Worm (Caenorhabditis elegans) whole organism, L2 larva: ENCODE results near the gene ZK353.2.

Experiments used
- C34F6.9 ChIP-seq: fragments of 150-350 bp; optimal IDR thresholded peaks from 2 replicates; lab custom pipeline; 2014; ENCODE audit warnings: missing biosample characterization, missing genetic modification characterization
- F13H6.1 ChIP-seq: sonication (generic microtip); optimal IDR thresholded peaks from 2 replicates; lab custom pipeline; 2016; ENCODE audit warnings: missing genetic modification characterization, missing compliant biosample characterization
- R02D3.7 ChIP-seq: fragments of 150-350 bp; optimal IDR thresholded peaks from 2 replicates; lab custom pipeline; 2014; ENCODE audit warnings: missing biosample characterization, missing genetic modification characterization
- ZK546.5 ChIP-seq: sonication (generic microtip); optimal IDR thresholded peaks from 2 replicates; lab custom pipeline; 2017; ENCODE audit warnings: missing biosample characterization, missing genetic modification characterization
- aly-2 ChIP-seq: fragments of 150-350 bp; optimal IDR thresholded peaks from 2 replicates; lab custom pipeline; 2014; ENCODE audit warnings: missing biosample characterization, missing genetic modification characterization
- blmp-1 ChIP-seq: sonication (generic microtip); optimal IDR thresholded peaks from 2 replicates; lab custom pipeline; 2017; ENCODE audit warnings: missing genetic modification characterization, mild to moderate bottlenecking, missing compliant biosample characterization, antibody characterized with exemption, moderate library complexity; ENCODE audit not compliant: insufficient read depth
- ceh-16 ChIP-seq: fragments of 150-350 bp; optimal IDR thresholded peaks from 2 replicates; lab custom pipeline; 2014; ENCODE audit warnings: missing biosample characterization, missing genetic modification characterization
- ceh-82 ChIP-seq: fragments of 150-350 bp; optimal IDR thresholded peaks from 2 replicates; lab custom pipeline; 2014; ENCODE audit warnings: missing biosample characterization, missing genetic modification characterization
- dmd-4 ChIP-seq: sonication (generic microtip); optimal IDR thresholded peaks from 2 replicates; lab custom pipeline; 2017; ENCODE audit warnings: missing biosample characterization, missing genetic modification characterization
- egl-27 ChIP-seq: sonication (generic microtip); optimal IDR thresholded peaks from 3 replicates; lab custom pipeline; 2017; ENCODE audit warnings: missing biosample characterization, missing genetic modification reagents, missing genetic modification characterization
- elt-1 ChIP-seq: fragments of 150-350 bp; optimal IDR thresholded peaks from 2 replicates; lab custom pipeline; 2014; ENCODE audit warnings: missing biosample characterization, missing genetic modification characterization
- fos-1 ChIP-seq: fragments of 150-350 bp; optimal IDR thresholded peaks from 2 replicates; lab custom pipeline; 2014; ENCODE audit warnings: missing biosample characterization, missing genetic modification characterization
- lin-11 ChIP-seq: fragments of 150-350 bp; sonication (generic microtip); optimal IDR thresholded peaks from 2 replicates; lab custom pipeline; 2014; ENCODE audit warnings: missing biosample characterization, missing genetic modification characterization, inconsistent platforms, mixed read lengths
- lin-13 ChIP-seq: fragments of 150-350 bp; optimal IDR thresholded peaks from 2 replicates; lab custom pipeline; 2014; ENCODE audit warnings: missing biosample characterization, missing genetic modification reagents, missing genetic modification characterization
- lsy-2 ChIP-seq, 2 experiments: fragments of 150-350 bp in 1 of 2; sonication (generic microtip) in 1 of 2; optimal IDR thresholded peaks; 2 replicates each; lab custom pipeline; 2014 to 2017; ENCODE audit warnings: missing biosample characterization in 2 of 2, missing genetic modification characterization in 2 of 2
- mab-5 ChIP-seq: fragments of 150-350 bp; optimal IDR thresholded peaks from 2 replicates; lab custom pipeline; 2014; ENCODE audit warnings: missing biosample characterization, missing genetic modification characterization
- mbf-1 ChIP-seq: sonication (generic microtip); optimal IDR thresholded peaks from 2 replicates; lab custom pipeline; 2017; ENCODE audit warnings: missing biosample characterization, missing genetic modification characterization
- mdl-1 ChIP-seq, 2 experiments: fragments of 150-350 bp in 1 of 2; sonication (generic microtip) in 1 of 2; optimal IDR thresholded peaks; 2 replicates each; lab custom pipeline; 2017; ENCODE audit warnings: missing biosample characterization in 2 of 2, missing genetic modification characterization in 2 of 2
- nhr-10 ChIP-seq: sonication (generic microtip); optimal IDR thresholded peaks from 2 replicates; lab custom pipeline; 2017; ENCODE audit warnings: missing biosample characterization, missing genetic modification characterization
- nhr-12 ChIP-seq: fragments of 150-350 bp; optimal IDR thresholded peaks from 2 replicates; lab custom pipeline; 2014; ENCODE audit warnings: missing biosample characterization, missing genetic modification characterization
- nhr-21 ChIP-seq: fragments of 150-350 bp; optimal IDR thresholded peaks from 2 replicates; lab custom pipeline; 2014; ENCODE audit warnings: missing biosample characterization, missing genetic modification characterization
- nhr-23 ChIP-seq: fragments of 150-350 bp; optimal IDR thresholded peaks from 2 replicates; lab custom pipeline; 2014; ENCODE audit warnings: missing biosample characterization, missing genetic modification reagents, missing genetic modification characterization
- nhr-25 ChIP-seq: fragments of 150-350 bp; sonication (generic microtip); optimal IDR thresholded peaks from 3 replicates; lab custom pipeline; 2014; ENCODE audit warnings: missing biosample characterization, missing genetic modification characterization
- nhr-6 ChIP-seq: fragments of 150-350 bp; optimal IDR thresholded peaks from 2 replicates; lab custom pipeline; 2014; ENCODE audit warnings: missing biosample characterization, missing genetic modification characterization
- nhr-77 ChIP-seq: fragments of 150-350 bp; optimal IDR thresholded peaks from 2 replicates; lab custom pipeline; 2014; ENCODE audit warnings: missing biosample characterization, missing genetic modification characterization
- sem-4 ChIP-seq: fragments of 150-350 bp; optimal IDR thresholded peaks from 2 replicates; lab custom pipeline; 2014; ENCODE audit warnings: missing biosample characterization, missing genetic modification reagents, missing genetic modification characterization
- skn-1 ChIP-seq: sonication (generic microtip); optimal IDR thresholded peaks from 2 replicates; lab custom pipeline; 2017; ENCODE audit warnings: missing biosample characterization, missing genetic modification characterization
- sma-9 ChIP-seq, 2 experiments: fragments of 150-350 bp in 1 of 2; sonication (generic microtip) in 1 of 2; optimal IDR thresholded peaks; 2 replicates each; lab custom pipeline; 2014 to 2016; ENCODE audit warnings: missing genetic modification characterization in 2 of 2, mild to moderate bottlenecking in 1 of 2, missing biosample characterization in 1 of 2, missing compliant biosample characterization in 1 of 2, missing genetic modification reagents in 1 of 2, moderate library complexity in 1 of 2
- snpc-4 ChIP-seq: fragments of 150-350 bp; optimal IDR thresholded peaks from 2 replicates; lab custom pipeline; 2014; ENCODE audit warnings: missing biosample characterization, missing genetic modification characterization
- unc-39 ChIP-seq: fragments of 150-350 bp; optimal IDR thresholded peaks from 2 replicates; lab custom pipeline; 2014; ENCODE audit warnings: missing biosample characterization, missing genetic modification characterization
- unc-55 ChIP-seq: fragments of 150-350 bp; sonication (generic microtip); optimal IDR thresholded peaks from 3 replicates; lab custom pipeline; 2014; ENCODE audit warnings: missing biosample characterization, missing genetic modification reagents, missing genetic modification characterization
- unc-62 ChIP-seq: fragments of 150-350 bp; optimal IDR thresholded peaks from 2 replicates; lab custom pipeline; 2014; ENCODE audit warnings: missing biosample characterization, missing genetic modification reagents, missing genetic modification characterization
- zag-1 ChIP-seq: fragments of 150-350 bp; optimal IDR thresholded peaks from 2 replicates; lab custom pipeline; 2014; ENCODE audit warnings: missing biosample characterization, missing genetic modification characterization
- ztf-1 ChIP-seq: fragments of 200-800 bp; sonication (Bioruptor generic); conservative IDR thresholded peaks from 2 replicates; pipeline ENCODE4 v1.3.6; 2022; ENCODE audit warnings: missing genetic modification characterization, missing compliant biosample characterization
- ztf-4 ChIP-seq: fragments of 150-350 bp; optimal IDR thresholded peaks from 2 replicates; lab custom pipeline; 2014; ENCODE audit warnings: missing biosample characterization, missing genetic modification characterization

The ZK353.2 gene

ce11 chrIII:8370846-8371257 is 27.7 kb upstream of the ZK353.2 start (continued):
- peak; percentile 53 for TF ChIP-seq nhr-21 (tag; lab: Kevin White, UChicago)
- no peak for TF ChIP-seq unc-39 (tag; lab: Kevin White, UChicago)
- TF ChIP-seq sma-9 (GFP tag; optimal IDR thresholded peaks at IDR 0.05; lab: Kevin White, UChicago), result no peak
- no peak for TF ChIP-seq sma-9 (tag; optimal IDR thresholded peaks at IDR 0.05; lab: Kevin White, UChicago)
- TF ChIP-seq C34F6.9 (tag; lab: Kevin White, UChicago), result peak; percentile 68
- no peak for TF ChIP-seq lin-11 (tag; lab: Kevin White, UChicago)
- TF ChIP-seq nhr-77, result no peak
- no peak for TF ChIP-seq lin-13 (GFP tag; lab: Kevin White, UChicago)
- no peak for TF ChIP-seq nhr-10 (tag; lab: Kevin White, UChicago)
- TF ChIP-seq zag-1 (tag; lab: Kevin White, UChicago), result no peak
- no peak for TF ChIP-seq egl-27 (tag; lab: Kevin White, UChicago)
- no peak for TF ChIP-seq ztf-1 (GFP tag; lab: Robert Waterston, UW)
- TF ChIP-seq mab-5 (tag; lab: Kevin White, UChicago), result no peak
- TF ChIP-seq elt-1 (tag; lab: Kevin White, UChicago), result no peak
- peak; percentile 2 for TF ChIP-seq unc-55
- no peak for TF ChIP-seq sem-4 (tag; lab: Kevin White, UChicago)
- TF ChIP-seq snpc-4 (tag; lab: Kevin White, UChicago), result no peak
- TF ChIP-seq lsy-2 (tag; optimal IDR thresholded peaks at IDR 0.05; lab: Kevin White, UChicago), result peak in 1 of 2 experiments; percentile 63
- TF ChIP-seq unc-62, result no peak
- no peak for TF ChIP-seq nhr-23 (tag; lab: Kevin White, UChicago)

- TF ChIP-seq zag-1 (tag; lab: Kevin White, UChicago) (no peak), blmp-1 (no peak), ztf-1 (GFP tag; lab: Robert Waterston, UW) (no peak), nhr-77 (no peak), fos-1 (tag; lab: Kevin White, UChicago) (no peak), nhr-6 (tag; lab: Kevin White, UChicago) (no peak), ztf-4 (tag; lab: Kevin White, UChicago) (no peak), sem-4 (tag; lab: Kevin White, UChicago) (no peak), unc-39 (tag; lab: Kevin White, UChicago) (no peak)
- TF ChIP-seq, all 48 proteins: peak for 0
Measured at ce11 chrIII:8371595-8372305, 26.8 kb upstream of the ZK353.2 start, which contains the start of gene lmbr-1. lmbr-1 (plus strand) TSS chrIII:8372255.

- no peak for TF ChIP-seq ZK546.5 (tag; lab: Kevin White, UChicago)
- no peak for TF ChIP-seq sma-9 (GFP tag; optimal IDR thresholded peaks at IDR 0.05; lab: Kevin White, UChicago)
- no peak for TF ChIP-seq sma-9 (tag; optimal IDR thresholded peaks at IDR 0.05; lab: Kevin White, UChicago)
- no peak for TF ChIP-seq unc-39 (tag; lab: Kevin White, UChicago)
- no peak for TF ChIP-seq nhr-21 (tag; lab: Kevin White, UChicago)
- TF ChIP-seq skn-1 (tag; lab: Kevin White, UChicago), result no peak
- no peak for TF ChIP-seq snpc-4 (tag; lab: Kevin White, UChicago)
- no peak for TF ChIP-seq C34F6.9 (tag; lab: Kevin White, UChicago)
- TF ChIP-seq ceh-82 (tag; lab: Kevin White, UChicago), result no peak
- TF ChIP-seq F13H6.1 (tag; lab: Kevin White, UChicago), result no peak
- TF ChIP-seq zag-1 (tag; lab: Kevin White, UChicago), result no peak
- no peak for TF ChIP-seq mdl-1 (tag; optimal IDR thresholded peaks at IDR 0.05; lab: Kevin White, UChicago)
- no peak for TF ChIP-seq R02D3.7 (tag; lab: Kevin White, UChicago)
- no peak for TF ChIP-seq nhr-12 (tag; lab: Kevin White, UChicago)
- no peak for TF ChIP-seq mbf-1
- no peak for TF ChIP-seq aly-2 (tag; lab: Kevin White, UChicago)
- no peak for TF ChIP-seq fos-1 (tag; lab: Kevin White, UChicago)
- TF ChIP-seq nhr-10 (tag; lab: Kevin White, UChicago), result no peak
- no peak for TF ChIP-seq ceh-16 (tag; lab: Kevin White, UChicago)
- no peak for TF ChIP-seq nhr-25
- TF ChIP-seq dmd-4, result no peak
Measured at ce11 chrIII:8375000-8375399, 23.5 kb upstream of the ZK353.2 start, which contains the start of gene met-2. met-2 (plus strand) TSS chrIII:8375300.
